Worm (Caenorhabditis elegans) whole organism, L1 larva: ENCODE data around the gene ttr-8.

Experiments used
- C04F5.9 ChIP-seq: sonication (generic microtip); optimal IDR thresholded peaks from 2 replicates; lab custom pipeline; 2016; ENCODE audit warnings: missing genetic modification characterization, missing compliant biosample characterization
- C16A3.4 ChIP-seq: fragments of 150-350 bp; optimal IDR thresholded peaks from 2 replicates; lab custom pipeline; 2014; ENCODE audit warnings: missing biosample characterization, missing genetic modification characterization
- Y116A8C.19 ChIP-seq: sonication (generic microtip); optimal IDR thresholded peaks from 2 replicates; lab custom pipeline; 2016; ENCODE audit warnings: missing compliant biosample characterization, missing genetic modification characterization, borderline replicate concordance
- aly-2 ChIP-seq: fragments of 150-350 bp; optimal IDR thresholded peaks from 2 replicates; lab custom pipeline; 2014; ENCODE audit warnings: missing biosample characterization, missing genetic modification characterization
- ama-1 ChIP-seq: fragments of 150-350 bp; optimal IDR thresholded peaks from 2 replicates; lab custom pipeline; 2014
- blmp-1 ChIP-seq: fragments of 150-350 bp; optimal IDR thresholded peaks from 2 replicates; lab custom pipeline; 2014; ENCODE audit warnings: missing biosample characterization, missing genetic modification characterization
- ceh-82 ChIP-seq, 3 experiments: fragments of 150-350 bp in 1 of 3; sonication (generic microtip) in 2 of 3; optimal IDR thresholded peaks; 2 replicates each; lab custom pipeline; 2014 to 2017; ENCODE audit warnings: missing biosample characterization in 3 of 3, missing genetic modification characterization in 3 of 3
- ceh-90 ChIP-seq: sonication (generic microtip); optimal IDR thresholded peaks from 2 replicates; lab custom pipeline; 2016; ENCODE audit warnings: missing genetic modification characterization, missing compliant biosample characterization
- dpl-1 ChIP-seq, 3 experiments: fragments of 150-350 bp in 2 of 3; sonication (generic microtip) in 1 of 3; optimal IDR thresholded peaks; 2 replicates each; lab custom pipeline; 2014 to 2017; ENCODE audit warnings: missing biosample characterization in 3 of 3, missing genetic modification characterization in 3 of 3, missing genetic modification reagents in 3 of 3
- efl-1 ChIP-seq, 4 experiments: fragments of 150-350 bp; optimal IDR thresholded peaks in 3 of 4; peaks in 1 of 4; 1 replicate in 1 of 4; 2 replicates in 3 of 4; lab custom pipeline; 2014; ENCODE audit warnings: missing biosample characterization in 2 of 4, missing genetic modification characterization in 2 of 4, missing genetic modification reagents in 2 of 4
- efl-3 ChIP-seq: fragments of 200-800 bp; sonication (Bioruptor generic); optimal IDR thresholded peaks from 2 replicates; lab custom pipeline; 2018; ENCODE audit warnings: mild to moderate bottlenecking, missing genetic modification characterization, missing compliant biosample characterization
- egl-13 ChIP-seq: sonication (generic microtip); optimal IDR thresholded peaks from 2 replicates; lab custom pipeline; 2016; ENCODE audit warnings: missing genotype, missing genetic modification reagents, missing genetic modification characterization, missing compliant biosample characterization
- egl-27 ChIP-seq, 2 experiments: fragments of 150-350 bp in 1 of 2; sonication (generic microtip); optimal IDR thresholded peaks; 3 replicates each; lab custom pipeline; 2017 to 2018; ENCODE audit warnings: missing biosample characterization in 2 of 2, missing genetic modification characterization in 2 of 2, missing genetic modification reagents in 2 of 2
- fkh-4 ChIP-seq: sonication (generic microtip); optimal IDR thresholded peaks from 2 replicates; lab custom pipeline; 2016; ENCODE audit warnings: missing compliant biosample characterization, missing genetic modification characterization, borderline replicate concordance
- fos-1 ChIP-seq: fragments of 150-350 bp; optimal IDR thresholded peaks from 2 replicates; lab custom pipeline; 2014; ENCODE audit warnings: missing biosample characterization, missing genetic modification characterization
- hlh-17 ChIP-seq: fragments of 200-800 bp; sonication (Bioruptor generic); optimal IDR thresholded peaks from 2 replicates; lab custom pipeline; 2018; ENCODE audit warnings: missing genetic modification characterization, mild to moderate bottlenecking, missing compliant biosample characterization, moderate library complexity, borderline replicate concordance
- lin-13 ChIP-seq: fragments of 150-350 bp; optimal IDR thresholded peaks from 2 replicates; lab custom pipeline; 2014; ENCODE audit warnings: missing biosample characterization, missing genetic modification reagents, missing genetic modification characterization
- lin-14 ChIP-seq: fragments of 200-800 bp; sonication (Bioruptor generic); optimal IDR thresholded peaks from 2 replicates; lab custom pipeline; 2018; ENCODE audit warnings: mild to moderate bottlenecking, missing genetic modification characterization, moderate library complexity, missing compliant biosample characterization
- lin-39 ChIP-seq: fragments of 150-350 bp; optimal IDR thresholded peaks from 2 replicates; lab custom pipeline; 2014; ENCODE audit warnings: missing biosample characterization, missing genetic modification reagents, missing genetic modification characterization
- lir-3 ChIP-seq: sonication (generic microtip); optimal IDR thresholded peaks from 2 replicates; lab custom pipeline; 2016; ENCODE audit warnings: mild to moderate bottlenecking, missing genetic modification characterization, moderate library complexity, missing compliant biosample characterization; ENCODE audit not compliant: poor library complexity
- mab-9 ChIP-seq: fragments of 200-800 bp; sonication (Bioruptor generic); IDR thresholded peaks from 2 replicates; pipeline ENCODE4 v1.3.6; 2022; ENCODE audit warnings: missing genetic modification reagents, missing genetic modification characterization, missing compliant biosample characterization
- nhr-11 ChIP-seq: fragments of 150-350 bp; optimal IDR thresholded peaks from 2 replicates; lab custom pipeline; 2014; ENCODE audit warnings: missing biosample characterization, missing genetic modification characterization
- nhr-12 ChIP-seq: sonication (generic microtip); optimal IDR thresholded peaks from 2 replicates; lab custom pipeline; 2017; ENCODE audit warnings: missing biosample characterization, missing genetic modification characterization
- nhr-19 ChIP-seq: fragments of 200-800 bp; sonication (Bioruptor generic); conservative IDR thresholded peaks from 2 replicates; pipeline ENCODE4 v1.3.6; 2022; ENCODE audit warnings: missing genetic modification characterization, missing compliant biosample characterization
- nhr-237 ChIP-seq: fragments of 150-350 bp; optimal IDR thresholded peaks from 2 replicates; lab custom pipeline; 2014; ENCODE audit warnings: missing biosample characterization, missing genetic modification characterization
- nhr-71 ChIP-seq: sonication (generic microtip); optimal IDR thresholded peaks from 2 replicates; lab custom pipeline; 2016; ENCODE audit warnings: mild to moderate bottlenecking, missing genetic modification characterization, moderate library complexity, missing compliant biosample characterization
- nhr-76 ChIP-seq: sonication (generic microtip); optimal IDR thresholded peaks from 2 replicates; lab custom pipeline; 2017; ENCODE audit warnings: missing biosample characterization, missing genetic modification characterization
- nhr-77 ChIP-seq: fragments of 150-350 bp; optimal IDR thresholded peaks from 2 replicates; lab custom pipeline; 2014; ENCODE audit warnings: missing biosample characterization, missing genetic modification characterization
- nhr-84 ChIP-seq: sonication (generic microtip); optimal IDR thresholded peaks from 2 replicates; lab custom pipeline; 2017; ENCODE audit warnings: missing biosample characterization, missing genetic modification characterization
- nhr-85 ChIP-seq: sonication (generic microtip); peaks from one replicate; lab custom pipeline; 2016; ENCODE audit warnings: missing genetic modification characterization, inconsistent platforms, missing compliant biosample characterization
- nhr-90 ChIP-seq: sonication (generic microtip); optimal IDR thresholded peaks from 2 replicates; lab custom pipeline; 2016; ENCODE audit warnings: mild to moderate bottlenecking, missing genetic modification characterization, missing compliant biosample characterization; ENCODE audit not compliant: poor library complexity
- pag-3 ChIP-seq: sonication (generic microtip); optimal IDR thresholded peaks from 2 replicates; lab custom pipeline; 2017; ENCODE audit warnings: missing genetic modification characterization, mild to moderate bottlenecking, missing compliant biosample characterization, antibody characterized with exemption, borderline replicate concordance; ENCODE audit not compliant: insufficient read depth
- rnt-1 ChIP-seq: sonication (generic microtip); optimal IDR thresholded peaks from 2 replicates; lab custom pipeline; 2016; ENCODE audit warnings: mild to moderate bottlenecking, missing genetic modification characterization, moderate library complexity, missing compliant biosample characterization
- skn-1 ChIP-seq: fragments of 150-350 bp; optimal IDR thresholded peaks from 2 replicates; lab custom pipeline; 2014; ENCODE audit warnings: missing biosample characterization, missing genetic modification characterization
- snpc-4 ChIP-seq: fragments of 150-350 bp; optimal IDR thresholded peaks from 2 replicates; lab custom pipeline; 2014; ENCODE audit warnings: missing biosample characterization, missing genetic modification characterization
- sptf-1 ChIP-seq: fragments of 150-350 bp; optimal IDR thresholded peaks from 2 replicates; lab custom pipeline; 2014; ENCODE audit warnings: missing biosample characterization, missing genetic modification characterization
- sup-37 ChIP-seq: fragments of 200-800 bp; sonication (Bioruptor generic); optimal IDR thresholded peaks from 2 replicates; lab custom pipeline; 2018; ENCODE audit warnings: mild to moderate bottlenecking, missing genetic modification characterization, missing compliant biosample characterization
- tbx-2 ChIP-seq: sonication (generic microtip); optimal IDR thresholded peaks from 2 replicates; lab custom pipeline; 2016; ENCODE audit warnings: missing genetic modification characterization, missing compliant biosample characterization
- tlp-1 ChIP-seq: fragments of 150-350 bp; optimal IDR thresholded peaks from 2 replicates; lab custom pipeline; 2014; ENCODE audit warnings: missing biosample characterization, missing genetic modification characterization
- unc-130 ChIP-seq: fragments of 150-350 bp; optimal IDR thresholded peaks from 2 replicates; lab custom pipeline; 2017; ENCODE audit warnings: missing biosample characterization, missing genetic modification characterization, inconsistent platforms
- unc-30 ChIP-seq: sonication (generic microtip); optimal IDR thresholded peaks from 2 replicates; lab custom pipeline; 2017; ENCODE audit warnings: missing biosample characterization, missing genetic modification characterization
- unc-62 ChIP-seq: fragments of 150-350 bp; optimal IDR thresholded peaks from 2 replicates; lab custom pipeline; 2014; ENCODE audit warnings: missing biosample characterization, missing genetic modification reagents, missing genetic modification characterization
- unc-86 ChIP-seq: sonication (generic microtip); optimal IDR thresholded peaks from 2 replicates; lab custom pipeline; 2016; ENCODE audit warnings: missing genetic modification characterization, missing compliant biosample characterization
- xbp-1 ChIP-seq: sonication (generic microtip); optimal IDR thresholded peaks from 2 replicates; lab custom pipeline; 2016; ENCODE audit warnings: missing genetic modification characterization, missing compliant biosample characterization
- zag-1 ChIP-seq: fragments of 150-350 bp; optimal IDR thresholded peaks from 2 replicates; lab custom pipeline; 2014; ENCODE audit warnings: missing biosample characterization, missing genetic modification characterization
- ztf-11 ChIP-seq, 2 experiments: sonication (generic microtip); optimal IDR thresholded peaks; 2 replicates each; lab custom pipeline; 2016 to 2017; ENCODE audit warnings: missing genetic modification characterization in 2 of 2, missing biosample characterization in 1 of 2, missing compliant biosample characterization in 1 of 2
- ztf-4 ChIP-seq: fragments of 150-350 bp; optimal IDR thresholded peaks from 2 replicates; lab custom pipeline; 2014; ENCODE audit warnings: missing biosample characterization, missing genetic modification characterization

The ttr-8 gene

DNA sequence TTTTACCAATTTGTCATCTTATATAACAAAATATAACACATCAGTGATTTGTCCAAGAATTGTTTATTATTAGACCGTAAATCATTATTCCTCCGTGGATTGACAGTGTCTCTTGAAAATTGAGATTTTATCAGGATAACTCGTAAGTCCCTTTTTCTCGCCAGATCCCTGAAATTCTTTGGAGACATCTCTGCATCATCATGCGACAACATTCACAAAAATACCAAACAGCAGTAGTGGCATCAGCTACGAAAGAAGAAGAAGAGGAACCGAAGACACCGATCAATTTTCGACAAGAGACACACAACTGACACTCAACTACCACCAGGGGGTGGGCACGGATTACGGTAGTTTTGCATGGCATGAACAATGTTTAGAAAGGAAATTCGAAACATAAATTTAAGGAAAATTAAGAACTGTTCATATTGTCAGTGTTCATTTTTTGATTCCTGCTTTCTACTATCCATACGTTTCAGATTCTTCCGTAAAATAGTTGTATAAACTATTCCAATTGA is 40.3 kb downstream of the ttr-8 start (continued):
- TF ChIP-seq lir-3 (tag; lab: Kevin White, UChicago) (no peak), zag-1 (tag; lab: Kevin White, UChicago) (no peak), nhr-76 (tag; lab: Kevin White, UChicago) (no peak), xbp-1 (tag; lab: Kevin White, UChicago) (no peak), hlh-17 (no peak), sup-37 (GFP tag; lab: Kevin White, UChicago) (no peak), ztf-11 (tag; optimal IDR thresholded peaks at IDR 0.05; lab: Kevin White, UChicago) (no peak), Y116A8C.19 (tag; lab: Kevin White, UChicago) (no peak)

DNA sequence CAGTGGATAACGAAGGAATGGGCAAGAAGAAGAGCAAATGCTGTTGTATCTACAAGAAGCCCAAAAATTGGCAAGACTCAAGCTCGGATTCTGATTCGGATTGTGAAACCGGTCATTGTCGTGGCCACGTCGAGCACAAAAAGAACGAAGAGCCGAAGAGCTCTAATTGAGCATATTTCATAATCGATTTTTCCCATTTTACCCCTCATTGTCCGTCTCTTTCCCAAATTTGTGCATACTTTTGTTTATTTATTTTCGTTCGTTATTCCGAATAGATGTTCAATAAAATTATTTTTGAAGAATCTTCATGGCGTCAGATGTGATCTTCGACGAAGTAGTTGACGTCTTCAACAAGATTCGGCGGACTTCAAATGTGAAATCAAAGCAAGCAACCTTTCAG is 44.0 kb downstream of the ttr-8 start, which contains the start of gene lig-4:
Gene lig-4 (plus strand): TSS at position 301 of the 400 bp plus-strand sequence.
- TF ChIP-seq unc-86 (tag; lab: Kevin White, UChicago), result no peak
- no peak for TF ChIP-seq C16A3.4 (tag; lab: Kevin White, UChicago)
- no peak for TF ChIP-seq efl-1 (optimal IDR thresholded peaks at IDR 0.05; lab: Kevin White, UChicago)
- TF ChIP-seq efl-1 (GFP tag; optimal IDR thresholded peaks at IDR 0.05 in 1 of 2; lab: Kevin White, UChicago), result no peak
- no peak for TF ChIP-seq ztf-4 (tag; lab: Kevin White, UChicago)
- TF ChIP-seq nhr-11, result no peak
- TF ChIP-seq nhr-85 (tag; lab: Kevin White, UChicago), result no peak
- TF ChIP-seq unc-30 (tag; lab: Kevin White, UChicago), result no peak
- no peak for TF ChIP-seq skn-1
- TF ChIP-seq snpc-4 (tag; lab: Kevin White, UChicago), result no peak
- no peak for TF ChIP-seq unc-130 (tag; lab: Kevin White, UChicago)
- TF ChIP-seq, all 84 proteins: peak for 0

DNA sequence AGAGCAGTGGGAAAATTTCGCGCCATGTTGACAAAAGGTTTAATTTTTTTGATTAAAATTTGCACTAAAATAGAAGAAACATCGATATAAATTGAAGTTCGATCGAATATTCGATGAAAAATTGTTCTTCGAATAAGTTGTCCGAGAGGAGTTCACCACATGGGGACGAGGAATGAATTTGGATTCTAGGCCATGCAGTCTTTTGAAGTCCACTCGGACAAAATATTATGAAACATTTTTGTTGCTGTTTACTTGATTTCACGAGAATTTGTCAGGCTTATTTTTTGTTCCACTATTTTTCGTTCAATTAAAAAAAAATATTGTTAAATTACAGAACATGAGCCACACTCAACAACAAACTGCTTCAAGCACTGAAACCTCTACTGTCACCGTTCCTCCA is 44.5 kb downstream of the ttr-8 start, which contains the start of the genes cux-7 and C07H6.2:
Gene cux-7 (minus strand): TSS at position 174 of the 400 bp plus-strand sequence.
Gene C07H6.2 (plus strand): TSS at position 338 of the 400 bp plus-strand sequence.
- TF ChIP-seq pag-3 (no peak), C04F5.9 (tag; lab: Kevin White, UChicago) (peak; percentile 98), Y116A8C.19 (tag; lab: Kevin White, UChicago) (peak; percentile 100), nhr-84 (no peak), egl-27 (tag; optimal IDR thresholded peaks at IDR 0.05; lab: Kevin White, UChicago) (no peak), sup-37 (GFP tag; lab: Kevin White, UChicago) (peak; percentile 95), lin-14 (GFP tag; lab: Kevin White, UChicago) (peak; percentile 96), ceh-82 (tag; optimal IDR thresholded peaks at IDR 0.05; lab: Kevin White, UChicago) (peak; percentile 84 to 94 (median 93)), efl-3 (GFP tag; lab: Kevin White, UChicago) (peak; percentile 96), blmp-1 (tag; lab: Kevin White, UChicago) (peak; percentile 69), rnt-1 (tag; lab: Kevin White, UChicago) (peak; percentile 100), nhr-19 (peak; percentile 97), ama-1 (lab: Kevin White, UChicago) (peak; percentile 62), tbx-2 (peak; percentile 99), aly-2 (peak; percentile 92), dpl-1 (GFP tag; optimal IDR thresholded peaks at IDR 0.05; lab: Kevin White, UChicago) (peak; percentile 79 to 87 (median 87)), nhr-71 (peak; percentile 99), efl-1 (optimal IDR thresholded peaks at IDR 0.05; lab: Kevin White, UChicago) (peak; percentile 89 to 91), efl-1 (GFP tag; optimal IDR thresholded peaks at IDR 0.05 in 1 of 2; lab: Kevin White, UChicago) (peak; percentile 85 to 99), sptf-1 (tag; lab: Kevin White, UChicago) (no peak), egl-13 (tag; lab: Kevin White, UChicago) (peak; percentile 99), snpc-4 (tag; lab: Kevin White, UChicago) (peak; percentile 90), unc-62 (GFP tag; lab: Kevin White, UChicago) (no peak), unc-86 (tag; lab: Kevin White, UChicago) (peak; percentile 95), ceh-90 (tag; lab: Kevin White, UChicago) (peak; percentile 100), mab-9 (GFP tag; lab: Robert Waterston, UW) (peak; percentile 98), nhr-77 (tag; lab: Kevin White, UChicago) (peak; percentile 63), nhr-12 (tag; lab: Kevin White, UChicago) (no peak), nhr-90 (peak; percentile 99), fos-1 (tag; lab: Kevin White, UChicago) (peak; percentile 93), unc-30 (tag; lab: Kevin White, UChicago) (no peak), lin-13 (GFP tag; lab: Kevin White, UChicago) (peak; percentile 92), fkh-4 (tag; lab: Kevin White, UChicago) (peak; percentile 100), nhr-11 (peak; percentile 75), tlp-1 (no peak), lin-39 (tag; lab: Kevin White, UChicago) (no peak), nhr-237 (peak; percentile 72)
